Worm (Caenorhabditis elegans) whole organism, young adult: ENCODE data around the gene K07C5.9.
A peak's percentile ranks its signal among the peaks of the same experiment; 100 is the strongest.

ENCODE experiments used
- B0035.1 ChIP-seq: sonication (generic microtip); optimal IDR thresholded peaks from 2 replicates; lab custom pipeline; 2016; ENCODE audit warnings: missing genetic modification characterization, mild to moderate bottlenecking, missing compliant biosample characterization, missing genotype, missing genetic modification reagents
- C17E4.6 ChIP-seq: fragments of 200-800 bp; sonication (Bioruptor generic); IDR thresholded peaks from 2 replicates; pipeline ENCODE4 v1.3.6; 2022; ENCODE audit warnings: missing genetic modification reagents, missing genetic modification characterization, missing compliant biosample characterization
- F22D6.2 ChIP-seq: sonication (generic microtip); optimal IDR thresholded peaks from 2 replicates; lab custom pipeline; 2016; ENCODE audit warnings: mild to moderate bottlenecking, missing genetic modification characterization, missing compliant biosample characterization
- F39B2.1 ChIP-seq: fragments of 200-800 bp; sonication (Bioruptor generic); IDR thresholded peaks from 2 replicates; pipeline ENCODE4 v1.3.6; 2022; ENCODE audit warnings: missing genetic modification reagents, missing genetic modification characterization, missing compliant biosample characterization
- T26A5.8 ChIP-seq: sonication (generic microtip); optimal IDR thresholded peaks from 2 replicates; lab custom pipeline; 2016; ENCODE audit warnings: missing genetic modification characterization, missing compliant biosample characterization
- Y56A3A.18 ChIP-seq: fragments of 200-800 bp; sonication (Bioruptor generic); IDR thresholded peaks from 2 replicates; pipeline ENCODE4 v1.3.6; 2022; ENCODE audit warnings: missing genetic modification reagents, missing genetic modification characterization, missing compliant biosample characterization
- Y67H2A.10 ChIP-seq: fragments of 200-800 bp; sonication (Bioruptor generic); conservative IDR thresholded peaks from 2 replicates; pipeline ENCODE4 v1.3.6; 2022; ENCODE audit warnings: missing genetic modification reagents, missing genetic modification characterization, missing compliant biosample characterization
- Y79H2A.3 ChIP-seq: fragments of 200-800 bp; sonication (Bioruptor generic); conservative IDR thresholded peaks from 2 replicates; pipeline ENCODE4 v1.3.6; 2022; ENCODE audit warnings: missing genetic modification reagents, missing genetic modification characterization, missing compliant biosample characterization
- Y95B8A.8 ChIP-seq: fragments of 200-800 bp; sonication (Bioruptor generic); IDR thresholded peaks from 2 replicates; pipeline ENCODE4 v1.3.6; 2022; ENCODE audit warnings: missing genetic modification reagents, missing genetic modification characterization, missing compliant biosample characterization
- akir-1 ChIP-seq: fragments of 200-800 bp; sonication (Bioruptor generic); optimal IDR thresholded peaks from 2 replicates; lab custom pipeline; 2018; ENCODE audit warnings: mild to moderate bottlenecking, missing genetic modification characterization, moderate library complexity, missing compliant biosample characterization
- aptf-2 ChIP-seq: fragments of 200-800 bp; sonication (Bioruptor generic); conservative IDR thresholded peaks from 2 replicates; pipeline ENCODE4 v1.3.6; 2022; ENCODE audit warnings: missing genetic modification reagents, missing genetic modification characterization, missing compliant biosample characterization
- atf-7 ChIP-seq: sonication (generic microtip); optimal IDR thresholded peaks from 2 replicates; lab custom pipeline; 2017; ENCODE audit warnings: mild to moderate bottlenecking, missing genetic modification characterization, missing compliant biosample characterization
- attf-5 ChIP-seq: fragments of 200-800 bp; sonication (Bioruptor generic); optimal IDR thresholded peaks from 2 replicates; lab custom pipeline; 2018; ENCODE audit warnings: mild to moderate bottlenecking, missing genetic modification characterization, missing compliant biosample characterization
- bed-2 ChIP-seq: fragments of 200-800 bp; sonication (Bioruptor generic); IDR thresholded peaks from 2 replicates; pipeline ENCODE4 v1.3.6; 2022; ENCODE audit warnings: missing genetic modification reagents, missing genetic modification characterization, missing compliant biosample characterization
- ccch-3 ChIP-seq: fragments of 200-800 bp; sonication (Bioruptor generic); optimal IDR thresholded peaks from 2 replicates; lab custom pipeline; 2018; ENCODE audit warnings: mild to moderate bottlenecking, missing genetic modification characterization, missing compliant biosample characterization
- ceh-58 ChIP-seq: fragments of 200-800 bp; sonication (Bioruptor generic); IDR thresholded peaks from 2 replicates; pipeline ENCODE4 v1.3.6; 2022; ENCODE audit warnings: missing genetic modification characterization, missing compliant biosample characterization
- efl-1 ChIP-seq: fragments of 150-350 bp; optimal IDR thresholded peaks from 2 replicates; lab custom pipeline; 2014; ENCODE audit warnings: missing biosample characterization, missing genetic modification reagents, missing genetic modification characterization
- egrh-3 ChIP-seq: fragments of 200-800 bp; sonication (Bioruptor generic); IDR thresholded peaks from 2 replicates; pipeline ENCODE4 v1.3.6; 2022; ENCODE audit warnings: missing genetic modification reagents, missing genetic modification characterization, missing compliant biosample characterization
- ekl-4 ChIP-seq: fragments of 200-800 bp; sonication (Bioruptor generic); IDR thresholded peaks from 2 replicates; pipeline ENCODE4 v1.3.6; 2022; ENCODE audit warnings: missing genetic modification reagents, missing genetic modification characterization, missing compliant biosample characterization
- ets-4 ChIP-seq: fragments of 200-800 bp; sonication (Bioruptor generic); optimal IDR thresholded peaks from 2 replicates; lab custom pipeline; 2018; ENCODE audit warnings: mild to moderate bottlenecking, missing genetic modification characterization, missing compliant biosample characterization
- gei-17 ChIP-seq: fragments of 200-800 bp; sonication (Bioruptor generic); optimal IDR thresholded peaks from 2 replicates; lab custom pipeline; 2018; ENCODE audit warnings: mild to moderate bottlenecking, missing genetic modification characterization, missing compliant biosample characterization
- let-526 ChIP-seq: fragments of 200-800 bp; sonication (Bioruptor generic); IDR thresholded peaks from 2 replicates; pipeline ENCODE4 v1.3.6; 2022; ENCODE audit warnings: missing genetic modification reagents, missing genetic modification characterization, missing compliant biosample characterization
- let-607 ChIP-seq, 2 experiments: fragments of 200-800 bp in 1 of 2; sonication (Bioruptor generic) in 1 of 2; sonication (generic microtip) in 1 of 2; optimal IDR thresholded peaks; 2 replicates each; lab custom pipeline; 2016 to 2018; ENCODE audit warnings: mild to moderate bottlenecking in 2 of 2, missing compliant biosample characterization in 2 of 2, missing genetic modification characterization in 2 of 2, moderate library complexity in 2 of 2, missing genotype in 1 of 2
- lin-26 ChIP-seq: fragments of 200-800 bp; sonication (Bioruptor generic); IDR thresholded peaks from 2 replicates; pipeline ENCODE4 v1.3.6; 2022; ENCODE audit warnings: missing genetic modification reagents, missing genetic modification characterization, missing compliant biosample characterization
- lin-40 ChIP-seq: sonication (generic microtip); optimal IDR thresholded peaks from 2 replicates; lab custom pipeline; 2016; ENCODE audit warnings: missing genetic modification characterization, mild to moderate bottlenecking, missing compliant biosample characterization, missing genotype, missing genetic modification reagents
- madf-10 ChIP-seq: sonication (generic microtip); optimal IDR thresholded peaks from 2 replicates; lab custom pipeline; 2016; ENCODE audit warnings: mild to moderate bottlenecking, missing genetic modification characterization, missing compliant biosample characterization
- madf-3 ChIP-seq: fragments of 200-800 bp; sonication (Bioruptor generic); IDR thresholded peaks from 2 replicates; pipeline ENCODE4 v1.3.6; 2022; ENCODE audit warnings: missing genetic modification reagents, missing genetic modification characterization, missing compliant biosample characterization
- mes-4 ChIP-seq: sonication (generic microtip); optimal IDR thresholded peaks from 2 replicates; lab custom pipeline; 2016; ENCODE audit warnings: missing genotype, missing genetic modification characterization, missing compliant biosample characterization
- nfya-1 ChIP-seq: sonication (generic microtip); optimal IDR thresholded peaks from 2 replicates; lab custom pipeline; 2017; ENCODE audit warnings: antibody characterized with exemption, missing compliant biosample characterization, missing genetic modification characterization, borderline replicate concordance; ENCODE audit not compliant: insufficient read depth
- nfyb-1 ChIP-seq: fragments of 200-800 bp; sonication (Bioruptor generic); IDR thresholded peaks from 2 replicates; pipeline ENCODE4 v1.3.6; 2022; ENCODE audit warnings: missing genetic modification reagents, missing genetic modification characterization, missing compliant biosample characterization
- nhr-179 ChIP-seq: sonication (generic microtip); optimal IDR thresholded peaks from 2 replicates; lab custom pipeline; 2016; ENCODE audit warnings: mild to moderate bottlenecking, missing genetic modification characterization, missing compliant biosample characterization
- nhr-27 ChIP-seq: fragments of 200-800 bp; sonication (Bioruptor generic); optimal IDR thresholded peaks from 2 replicates; lab custom pipeline; 2018; ENCODE audit warnings: mild to moderate bottlenecking, missing genetic modification characterization, moderate library complexity, missing compliant biosample characterization
- nhr-80 ChIP-seq: sonication (generic microtip); optimal IDR thresholded peaks from 2 replicates; lab custom pipeline; 2016; ENCODE audit warnings: missing genetic modification characterization, missing compliant biosample characterization
- pbrm-1 ChIP-seq: fragments of 200-800 bp; sonication (Bioruptor generic); IDR thresholded peaks from 2 replicates; pipeline ENCODE4 v1.3.6; 2022; ENCODE audit warnings: missing genetic modification reagents, missing genetic modification characterization, missing compliant biosample characterization
- pha-4 ChIP-seq: fragments of 150-350 bp; sonication (generic microtip); optimal IDR thresholded peaks from 2 replicates; lab custom pipeline; 2014; ENCODE audit warnings: missing biosample characterization, missing genetic modification reagents, missing genetic modification characterization
- sdz-38 ChIP-seq: sonication (generic microtip); optimal IDR thresholded peaks from 2 replicates; lab custom pipeline; 2016; ENCODE audit warnings: missing genotype, missing genetic modification characterization, missing compliant biosample characterization
- sea-2 ChIP-seq: fragments of 200-800 bp; sonication (Bioruptor generic); IDR thresholded peaks from 2 replicates; pipeline ENCODE4 v1.3.6; 2022; ENCODE audit warnings: missing genetic modification characterization, missing compliant biosample characterization
- somi-1 ChIP-seq: fragments of 200-800 bp; sonication (Bioruptor generic); optimal IDR thresholded peaks from 2 replicates; lab custom pipeline; 2018; ENCODE audit warnings: mild to moderate bottlenecking, missing genetic modification characterization, missing compliant biosample characterization
- tbp1 ChIP-seq: fragments of 200-800 bp; sonication (Bioruptor generic); optimal IDR thresholded peaks from 2 replicates; lab custom pipeline; 2018; ENCODE audit warnings: mild to moderate bottlenecking, missing genetic modification characterization, missing compliant biosample characterization
- tbx-9 ChIP-seq: sonication (generic microtip); optimal IDR thresholded peaks from 2 replicates; lab custom pipeline; 2016; ENCODE audit warnings: borderline replicate concordance, missing genetic modification characterization, inconsistent platforms, missing compliant biosample characterization
- tlf-1 ChIP-seq: fragments of 200-800 bp; sonication (Bioruptor generic); optimal IDR thresholded peaks from 2 replicates; lab custom pipeline; 2018; ENCODE audit warnings: mild to moderate bottlenecking, missing genetic modification characterization, missing compliant biosample characterization
- unc-130 ChIP-seq: sonication (generic microtip); optimal IDR thresholded peaks from 2 replicates; lab custom pipeline; 2016; ENCODE audit warnings: missing genetic modification reagents, missing genetic modification characterization, missing compliant biosample characterization
- unc-62 ChIP-seq: fragments of 150-350 bp; optimal IDR thresholded peaks from 2 replicates; lab custom pipeline; 2014; ENCODE audit warnings: missing biosample characterization, missing genetic modification reagents, missing genetic modification characterization
- ztf-18 ChIP-seq: sonication (generic microtip); optimal IDR thresholded peaks from 2 replicates; lab custom pipeline; 2016; ENCODE audit warnings: missing genotype, mild to moderate bottlenecking, missing genetic modification characterization, missing compliant biosample characterization
- ztf-28 ChIP-seq: fragments of 200-800 bp; sonication (Bioruptor generic); IDR thresholded peaks from 2 replicates; pipeline ENCODE4 v1.3.6; 2022; ENCODE audit warnings: missing genetic modification reagents, missing genetic modification characterization, missing compliant biosample characterization

Gene K07C5.9

ce11 chrV:10379761-10380160 lies 29.8 kb upstream of the K07C5.9 start:
- TF ChIP-seq Y67H2A.10 (GFP tag; lab: Robert Waterston, UW) (no peak), Y79H2A.3 (no peak), somi-1 (GFP tag; lab: Kevin White, UChicago) (no peak), tbx-9 (tag; lab: Kevin White, UChicago) (no peak), bed-2 (GFP tag; lab: Robert Waterston, UW) (no peak), ccch-3 (GFP tag; lab: Kevin White, UChicago) (no peak), Y95B8A.8 (GFP tag; lab: Robert Waterston, UW) (no peak), unc-62 (no peak), efl-1 (GFP tag; lab: Kevin White, UChicago) (no peak), nfyb-1 (GFP tag; lab: Robert Waterston, UW) (no peak), tbp1 (GFP tag; lab: Kevin White, UChicago) (no peak), gei-17 (no peak), T26A5.8 (tag; lab: Kevin White, UChicago) (no peak), aptf-2 (GFP tag; lab: Robert Waterston, UW) (no peak), attf-5 (GFP tag; lab: Kevin White, UChicago) (no peak)

- TF ChIP-seq akir-1 (GFP tag; lab: Kevin White, UChicago) (no peak), ceh-58 (GFP tag; lab: Robert Waterston, UW) (no peak), egrh-3 (GFP tag; lab: Robert Waterston, UW) (no peak), B0035.1 (tag; lab: Kevin White, UChicago) (no peak), let-526 (no peak), Y79H2A.3 (no peak), sdz-38 (tag; lab: Kevin White, UChicago) (no peak), Y67H2A.10 (GFP tag; lab: Robert Waterston, UW) (no peak), nfya-1 (tag; lab: Kevin White, UChicago) (no peak), nfyb-1 (GFP tag; lab: Robert Waterston, UW) (no peak), nhr-27 (no peak), Y56A3A.18 (GFP tag; lab: Robert Waterston, UW) (no peak)
These were observed 29.3 kb upstream of the K07C5.9 start, which contains the start of gene AC3.12 for ce11 chrV:10379293-10379692. Gene AC3.12, minus strand, starts transcription at chrV:10379393.

- TF ChIP-seq nhr-179 (tag; lab: Kevin White, UChicago), result no peak
- TF ChIP-seq unc-130 (GFP tag; lab: Kevin White, UChicago), result no peak
- no peak for TF ChIP-seq ekl-4 (GFP tag; lab: Robert Waterston, UW)
- TF ChIP-seq Y95B8A.8 (GFP tag; lab: Robert Waterston, UW), result no peak
- TF ChIP-seq nhr-80 (tag; lab: Kevin White, UChicago), result no peak
- TF ChIP-seq F22D6.2, result no peak
- TF ChIP-seq sea-2, result no peak
- no peak for TF ChIP-seq ztf-18
- no peak for TF ChIP-seq madf-3
- no peak for TF ChIP-seq F39B2.1 (GFP tag; lab: Robert Waterston, UW)
These were observed 22.0 kb upstream of the K07C5.9 start, which contains the start of gene ugt-49 for ce11 chrV:10371951-10372350. Gene ugt-49, plus strand, starts transcription at chrV:10372321.

- TF ChIP-seq mes-4 (tag; lab: Kevin White, UChicago), result no peak
- peak; percentile 8 for TF ChIP-seq ets-4 (GFP tag; lab: Kevin White, UChicago)
- TF ChIP-seq C17E4.6 (GFP tag; lab: Robert Waterston, UW), result no peak
- TF ChIP-seq pbrm-1, result 0 out of 2 replicates have a peak, but pooled peaks have one; percentile 9
- TF ChIP-seq Y56A3A.18 (GFP tag; lab: Robert Waterston, UW), result no peak
- peak; percentile 4 for TF ChIP-seq atf-7 (tag; lab: Kevin White, UChicago)
- no peak for TF ChIP-seq pha-4 (tag; lab: Kevin White, UChicago)
- TF ChIP-seq bed-2 (GFP tag; lab: Robert Waterston, UW), result no peak
- TF ChIP-seq nfya-1 (tag; lab: Kevin White, UChicago), result no peak
- peak; percentile 28 for TF ChIP-seq tlf-1 (GFP tag; lab: Kevin White, UChicago)
- no peak for TF ChIP-seq madf-3
- TF ChIP-seq lin-40, result peak; percentile 35
- peak; percentile 93 to 94 for TF ChIP-seq let-607 (tag; optimal IDR thresholded peaks at IDR 0.05; lab: Kevin White, UChicago)
- TF ChIP-seq madf-10, result peak; percentile 3
- TF ChIP-seq somi-1 (GFP tag; lab: Kevin White, UChicago), result no peak
- TF ChIP-seq ztf-28 (GFP tag; lab: Robert Waterston, UW), result no peak
- peak; percentile 82 for TF ChIP-seq unc-62
- TF ChIP-seq lin-26 (GFP tag; lab: Robert Waterston, UW), result no peak
These were observed 21.2 kb upstream of the K07C5.9 start for ce11 chrV:10371177-10371576.
